Fruit fly (Drosophila melanogaster) whole organism, embryonic: Measurements from ENCODE around the gene Sirt4.
A peak's percentile ranks its signal among the peaks of the same experiment; 100 is the strongest.

Experiments
- Aef1 ChIP-seq: fragments of 200-800 bp; sonication (Bioruptor generic); IDR thresholded peaks from 3 replicates; pipeline ENCODE4 v1.3.6; 2022; ENCODE audit warnings: missing biosample characterization, missing genetic modification characterization
- CG10267 ChIP-seq: fragments of 200-800 bp; sonication (Bioruptor generic); optimal IDR thresholded peaks from 2 replicates; lab custom pipeline; 2018; ENCODE audit warnings: missing biosample characterization, mild to moderate bottlenecking, missing genetic modification characterization, moderate library complexity
- CG11504 ChIP-seq: fragments of 200-800 bp; sonication (Bioruptor generic); optimal IDR thresholded peaks from 3 replicates; lab custom pipeline; 2019; ENCODE audit warnings: missing biosample characterization, mild to moderate bottlenecking, missing genetic modification characterization, moderate library complexity
- CG12391 ChIP-seq: fragments of 200-800 bp; sonication (Bioruptor generic); optimal IDR thresholded peaks from 3 replicates; lab custom pipeline; 2018; ENCODE audit warnings: missing biosample characterization, mild to moderate bottlenecking, missing genetic modification characterization, moderate library complexity
- CG12942 ChIP-seq: fragments of 200-800 bp; sonication (Bioruptor generic); optimal IDR thresholded peaks from 3 replicates; lab custom pipeline; 2016; ENCODE audit warnings: missing biosample characterization, missing genetic modification characterization
- CG13424 ChIP-seq: fragments of 200-800 bp; sonication (Bioruptor generic); optimal IDR thresholded peaks from 2 replicates; lab custom pipeline; 2019; ENCODE audit warnings: missing biosample characterization, mild to moderate bottlenecking, missing genetic modification characterization, moderate library complexity
- CG17328 ChIP-seq: fragments of 200-800 bp; sonication (Bioruptor generic); IDR thresholded peaks from 2 replicates; pipeline ENCODE4 v1.3.6; 2022; ENCODE audit warnings: missing biosample characterization, missing genetic modification characterization
- CG1792 ChIP-seq: fragments of 200-800 bp; sonication (Bioruptor generic); optimal IDR thresholded peaks from 2 replicates; lab custom pipeline; 2016; ENCODE audit warnings: missing biosample characterization, missing genetic modification characterization
- CG2199 ChIP-seq: fragments of 200-800 bp; sonication (Bioruptor generic); IDR thresholded peaks from 3 replicates; pipeline ENCODE4 v1.3.6; 2022; ENCODE audit warnings: missing biosample characterization, missing genetic modification characterization
- CG2875 ChIP-seq: fragments of 200-800 bp; sonication (Bioruptor generic); optimal IDR thresholded peaks from 2 replicates; lab custom pipeline; 2017; ENCODE audit warnings: missing biosample characterization, mild to moderate bottlenecking, missing genetic modification characterization, missing genetic modification reagents
- CG30403 ChIP-seq: fragments of 200-800 bp; sonication (Bioruptor generic); optimal IDR thresholded peaks from 3 replicates; lab custom pipeline; 2016; ENCODE audit warnings: missing biosample characterization, missing genetic modification characterization
- CG31388 ChIP-seq: fragments of 200-800 bp; sonication (Bioruptor generic); optimal IDR thresholded peaks from 2 replicates; lab custom pipeline; 2016; ENCODE audit warnings: missing biosample characterization, missing genetic modification characterization
- CG3847 ChIP-seq: fragments of 200-800 bp; sonication (Bioruptor generic); IDR thresholded peaks from 2 replicates; pipeline ENCODE4 v1.3.6; 2022; ENCODE audit warnings: missing biosample characterization, missing genetic modification characterization
- CG4707 ChIP-seq: fragments of 200-800 bp; sonication (Bioruptor generic); optimal IDR thresholded peaks from 2 replicates; lab custom pipeline; 2018; ENCODE audit warnings: missing biosample characterization, mild to moderate bottlenecking, missing genetic modification characterization, moderate library complexity
- CG7271 ChIP-seq: fragments of 200-800 bp; sonication (Bioruptor generic); optimal IDR thresholded peaks from 2 replicates; lab custom pipeline; 2018; ENCODE audit warnings: missing biosample characterization, mild to moderate bottlenecking, missing genetic modification characterization, moderate library complexity
- CG7786 ChIP-seq: fragments of 200-800 bp; sonication (Bioruptor generic); optimal IDR thresholded peaks from 2 replicates; lab custom pipeline; 2016; ENCODE audit warnings: missing biosample characterization, missing genetic modification characterization
- CG9215 ChIP-seq: fragments of 200-800 bp; sonication (Bioruptor generic); IDR thresholded peaks from 2 replicates; pipeline ENCODE4 v1.3.6; 2022; ENCODE audit warnings: missing biosample characterization, missing genetic modification characterization
- CoRest ChIP-seq: fragments of 200-800 bp; sonication (Bioruptor generic); optimal IDR thresholded peaks from 3 replicates; lab custom pipeline; 2018; ENCODE audit warnings: missing biosample characterization, mild to moderate bottlenecking, missing genetic modification characterization, moderate library complexity
- CrebB ChIP-seq: fragments of 200-800 bp; sonication (Bioruptor generic); optimal IDR thresholded peaks from 3 replicates; lab custom pipeline; 2018; ENCODE audit warnings: missing biosample characterization, mild to moderate bottlenecking, missing genetic modification characterization
- D ChIP-seq, 2 experiments: fragments of 200-800 bp in 1 of 2; fragments of >200 bp in 1 of 2; sonication (Bioruptor generic) in 1 of 2; optimal IDR thresholded peaks; 2 replicates in 1 of 2; 3 replicates in 1 of 2; lab custom pipeline; 2017; ENCODE audit warnings: mild to moderate bottlenecking in 1 of 2, missing biosample characterization in 1 of 2, missing genetic modification characterization in 1 of 2, missing genetic modification reagents in 1 of 2
- Dip2 ChIP-seq: fragments of 200-800 bp; sonication (Bioruptor generic); IDR thresholded peaks from 2 replicates; pipeline ENCODE4 v1.3.6; 2022; ENCODE audit warnings: missing biosample characterization, missing genetic modification characterization
- Dp ChIP-seq: fragments of 200-800 bp; sonication (Bioruptor generic); optimal IDR thresholded peaks from 2 replicates; lab custom pipeline; 2018; ENCODE audit warnings: missing biosample characterization, mild to moderate bottlenecking, missing genetic modification characterization, moderate library complexity
- E2f1 ChIP-seq: fragments of 200-800 bp; sonication (Bioruptor generic); IDR thresholded peaks from 2 replicates; pipeline ENCODE4 v1.3.6; 2022; ENCODE audit warnings: missing biosample characterization, missing genetic modification characterization
- ERR ChIP-seq: fragments of 200-800 bp; sonication (Bioruptor generic); optimal IDR thresholded peaks from 2 replicates; lab custom pipeline; 2016; ENCODE audit warnings: missing biosample characterization, missing genetic modification characterization
- Hand ChIP-seq: fragments of 200-800 bp; sonication (Bioruptor generic); optimal IDR thresholded peaks from 2 replicates; lab custom pipeline; 2017; ENCODE audit warnings: mild to moderate bottlenecking, missing biosample characterization, missing genetic modification reagents, missing genetic modification characterization
- Hey ChIP-seq: fragments of 200-800 bp; sonication (Bioruptor generic); optimal IDR thresholded peaks from 3 replicates; lab custom pipeline; 2018; ENCODE audit warnings: missing biosample characterization, mild to moderate bottlenecking, missing genetic modification characterization
- Mad ChIP-seq: fragments of 200-800 bp; sonication (Bioruptor generic); optimal IDR thresholded peaks from 2 replicates; lab custom pipeline; 2016; ENCODE audit warnings: missing biosample characterization, missing genetic modification characterization
- NFAT ChIP-seq: fragments of 200-800 bp; sonication (Bioruptor generic); IDR thresholded peaks from 2 replicates; pipeline ENCODE4 v1.3.6; 2022; ENCODE audit warnings: missing biosample characterization, missing genetic modification characterization
- NfI ChIP-seq: fragments of 200-800 bp; sonication (Bioruptor generic); optimal IDR thresholded peaks from 3 replicates; lab custom pipeline; 2018; ENCODE audit warnings: missing biosample characterization, mild to moderate bottlenecking, missing genetic modification characterization, moderate library complexity
- Optix ChIP-seq: fragments of 200-800 bp; sonication (Bioruptor generic); IDR thresholded peaks from 3 replicates; pipeline ENCODE4 v1.3.6; 2022; ENCODE audit warnings: missing biosample characterization, missing genetic modification characterization
- PHDP ChIP-seq: fragments of 200-800 bp; sonication (Bioruptor generic); optimal IDR thresholded peaks from 3 replicates; lab custom pipeline; 2018; ENCODE audit warnings: missing biosample characterization, mild to moderate bottlenecking, missing genetic modification characterization, moderate library complexity
- Ravus ChIP-seq: fragments of 200-800 bp; sonication (Bioruptor generic); IDR thresholded peaks from 2 replicates; pipeline ENCODE4 v1.3.6; 2022; ENCODE audit warnings: missing biosample characterization, missing genetic modification characterization
- Side ChIP-seq: fragments of 200-800 bp; sonication (Bioruptor generic); optimal IDR thresholded peaks from 2 replicates; lab custom pipeline; 2016; ENCODE audit warnings: missing biosample characterization, missing genetic modification characterization
- Ssrp ChIP-seq: fragments of 200-800 bp; sonication (Bioruptor generic); optimal IDR thresholded peaks from 2 replicates; lab custom pipeline; 2018; ENCODE audit warnings: missing biosample characterization, mild to moderate bottlenecking, missing genetic modification characterization, moderate library complexity
- TFAM ChIP-seq: fragments of 200-800 bp; sonication (Bioruptor generic); optimal IDR thresholded peaks from 2 replicates; lab custom pipeline; 2017; ENCODE audit warnings: missing biosample characterization, missing genetic modification characterization, inconsistent platforms
- chif ChIP-seq, 2 experiments: fragments of 200-800 bp; sonication (Bioruptor generic); optimal IDR thresholded peaks; 3 replicates each; lab custom pipeline; 2016; ENCODE audit warnings: missing biosample characterization in 2 of 2, missing genetic modification characterization in 2 of 2
- crp ChIP-seq, 2 experiments: fragments of 200-800 bp; sonication (Bioruptor generic); optimal IDR thresholded peaks; 2 replicates in 1 of 2; 3 replicates in 1 of 2; lab custom pipeline; 2017; ENCODE audit warnings: missing biosample characterization in 2 of 2, missing genetic modification characterization in 2 of 2, mild to moderate bottlenecking in 1 of 2, moderate library complexity in 1 of 2
- eve ChIP-seq, 2 experiments: fragments of >200 bp; optimal IDR thresholded peaks; 2 replicates each; lab custom pipeline; 2017; ENCODE audit warnings: missing biosample characterization in 2 of 2, missing genetic modification characterization in 2 of 2
- hkb ChIP-seq, 2 experiments: fragments of 200-800 bp in 1 of 2; fragments of >200 bp in 1 of 2; sonication (Bioruptor generic) in 1 of 2; IDR thresholded peaks in 1 of 2; optimal IDR thresholded peaks in 1 of 2; 2 replicates each; pipeline versions ENCODE4 v1.3.6 to Lab custom; 2017 to 2022; ENCODE audit warnings: missing biosample characterization in 1 of 2, missing genetic modification characterization in 1 of 2
- jumu ChIP-seq: fragments of 200-800 bp; sonication (Bioruptor generic); optimal IDR thresholded peaks from 3 replicates; lab custom pipeline; 2016; ENCODE audit warnings: missing biosample characterization, missing genetic modification characterization
- nerfin-1 ChIP-seq: fragments of 200-800 bp; sonication (Bioruptor generic); optimal IDR thresholded peaks from 3 replicates; lab custom pipeline; 2019; ENCODE audit warnings: missing biosample characterization, mild to moderate bottlenecking, missing genetic modification characterization, moderate library complexity
- pb ChIP-seq: fragments of 200-800 bp; sonication (Bioruptor generic); optimal IDR thresholded peaks from 3 replicates; lab custom pipeline; 2016; ENCODE audit warnings: missing biosample characterization, missing genetic modification characterization
- schlank ChIP-seq: fragments of 200-800 bp; sonication (Bioruptor generic); optimal IDR thresholded peaks from 2 replicates; lab custom pipeline; 2018; ENCODE audit warnings: missing biosample characterization, mild to moderate bottlenecking, missing genetic modification characterization
- so ChIP-seq: fragments of 200-800 bp; sonication (Bioruptor generic); IDR thresholded peaks from 3 replicates; pipeline ENCODE4 v1.3.6; 2022; ENCODE audit warnings: missing biosample characterization, missing genetic modification characterization
- sqz ChIP-seq: fragments of 200-800 bp; sonication (Bioruptor generic); optimal IDR thresholded peaks from 3 replicates; lab custom pipeline; 2018; ENCODE audit warnings: missing biosample characterization, mild to moderate bottlenecking, missing genetic modification characterization
- toy ChIP-seq: fragments of 200-800 bp; sonication (Bioruptor generic); IDR thresholded peaks from 2 replicates; pipeline ENCODE4 v1.3.6; 2022; ENCODE audit warnings: missing biosample characterization, missing genetic modification characterization
- trem ChIP-seq: fragments of 200-800 bp; optimal IDR thresholded peaks from 3 replicates; lab custom pipeline; 2019; ENCODE audit warnings: missing biosample characterization, mild to moderate bottlenecking, missing genetic modification characterization, moderate library complexity
- usp ChIP-seq: fragments of >200 bp; optimal IDR thresholded peaks from 2 replicates; lab custom pipeline; 2017; ENCODE audit warnings: missing biosample characterization, missing genetic modification characterization
- vvl ChIP-seq: fragments of 200-800 bp; sonication (Bioruptor generic); IDR thresholded peaks from 2 replicates; pipeline ENCODE4 v1.3.6; 2022; ENCODE audit warnings: missing biosample characterization, missing genetic modification characterization
- wor ChIP-seq: fragments of 200-800 bp; sonication (Bioruptor generic); IDR thresholded peaks from 2 replicates; pipeline ENCODE4 v1.3.6; 2022; ENCODE audit warnings: missing biosample characterization, missing genetic modification characterization

The Sirt4 gene

dm6 chrX:5705899-5706312 lies 40.2 kb upstream of the Sirt4 start (continued):
- TF ChIP-seq eve (GFP tag; optimal IDR thresholded peaks at IDR 0.05; lab: Kevin White, UChicago) (no peak), CG30403 (GFP tag; lab: Kevin White, UChicago) (peak; percentile 83), CG11504 (tag; lab: Kevin White, UChicago) (peak; percentile 92), Mad (GFP tag; lab: Kevin White, UChicago) (peak; percentile 52), CrebB (tag; lab: Kevin White, UChicago) (peak; percentile 63), CG2875 (peak; percentile 64), crp (GFP tag; optimal IDR thresholded peaks at IDR 0.05; lab: Kevin White, UChicago) (peak in 1 of 2 experiments; percentile 25), CG7786 (peak; percentile 41), so (GFP tag; lab: Robert Waterston, UW) (peak; percentile 92), Ravus (GFP tag; lab: Robert Waterston, UW) (peak; percentile 73), trem (tag; lab: Kevin White, UChicago) (peak; percentile 22), pb (peak; percentile 32), CG31388 (GFP tag; lab: Kevin White, UChicago) (peak; percentile 54), Hand (peak; percentile 54), usp (GFP tag; lab: Kevin White, UChicago) (no peak), CG7271 (tag; lab: Kevin White, UChicago) (peak; percentile 2), CG2199 (GFP tag; lab: Robert Waterston, UW) (no peak), Optix (GFP tag; lab: Robert Waterston, UW) (peak; percentile 86), E2f1 (peak; percentile 88), sqz (GFP tag; lab: Kevin White, UChicago) (peak; percentile 57), chif (GFP tag; optimal IDR thresholded peaks at IDR 0.05; lab: Kevin White, UChicago) (peak; percentile 48 to 76), CG10267 (peak; percentile 63), NFAT (GFP tag; lab: Robert Waterston, UW) (peak; percentile 89), NfI (GFP tag; lab: Kevin White, UChicago) (peak; percentile 67), CG17328 (GFP tag; lab: Robert Waterston, UW) (peak; percentile 77), Side (GFP tag; lab: Kevin White, UChicago) (peak; percentile 53), TFAM (GFP tag; lab: Kevin White, UChicago) (no peak), CG12942 (GFP tag; lab: Kevin White, UChicago) (peak; percentile 54), vvl (peak; percentile 94), Dp (GFP tag; lab: Kevin White, UChicago) (no peak), CG9215 (GFP tag; lab: Robert Waterston, UW) (peak; percentile 90), jumu (GFP tag; lab: Kevin White, UChicago) (peak; percentile 68), Dip2 (GFP tag; lab: Robert Waterston, UW) (peak; percentile 41; the same call in 1 of the 2 replicates), wor (GFP tag; lab: Robert Waterston, UW) (peak; percentile 69), Hey (tag; lab: Kevin White, UChicago) (peak; percentile 14), toy (peak; percentile 88), CG12391 (tag; lab: Kevin White, UChicago) (peak; percentile 80), Ssrp (tag; lab: Kevin White, UChicago) (peak; percentile 59), CG3847 (peak; percentile 84), D (optimal IDR thresholded peaks at IDR 0.05; lab: Kevin White, UChicago) (no peak), D (GFP tag; optimal IDR thresholded peaks at IDR 0.05; lab: Kevin White, UChicago) (peak; percentile 70), CG13424 (tag; lab: Kevin White, UChicago) (peak; percentile 79), Aef1 (GFP tag; lab: Robert Waterston, UW) (peak; percentile 90), nerfin-1 (tag; lab: Kevin White, UChicago) (peak; percentile 62), CG4707 (no peak), schlank (tag; lab: Kevin White, UChicago) (peak; percentile 67), CoRest (peak; percentile 82), ERR (GFP tag; lab: Kevin White, UChicago) (no peak), PHDP (tag; lab: Kevin White, UChicago) (peak; percentile 81), CG1792 (peak; percentile 42), hkb (optimal IDR thresholded peaks at IDR 0.05; lab: Kevin White, UChicago) (no peak), hkb (GFP tag; IDR thresholded peaks at IDR 0.05; lab: Robert Waterston, UW) (peak; percentile 92)
